Fruit fly (Drosophila melanogaster) whole organism, embryonic: Measurements from ENCODE around the gene BORCS6.
A peak's percentile ranks its signal among the peaks of the same experiment; 100 is the strongest.

Experiments used
- Adf1 ChIP-seq: fragments of 200-800 bp; sonication (Bioruptor generic); IDR thresholded peaks from 2 replicates; pipeline ENCODE4 v1.3.6; 2022; ENCODE audit warnings: missing biosample characterization, missing genetic modification characterization
- CG11093 ChIP-seq: fragments of 200-800 bp; sonication (Bioruptor generic); IDR thresholded peaks from 3 replicates; pipeline ENCODE4 v1.3.6; 2022; ENCODE audit warnings: missing biosample characterization, missing genetic modification characterization
- CG11560 ChIP-seq: fragments of 200-800 bp; sonication (Bioruptor generic); IDR thresholded peaks from 3 replicates; pipeline ENCODE4 v1.3.6; 2022; ENCODE audit warnings: missing biosample characterization, missing genetic modification characterization
- CG13123 ChIP-seq: fragments of 200-800 bp; sonication (Bioruptor generic); optimal IDR thresholded peaks from 2 replicates; lab custom pipeline; 2016; ENCODE audit warnings: missing biosample characterization, missing genetic modification characterization
- CG1603 ChIP-seq: fragments of 200-800 bp; sonication (Bioruptor generic); optimal IDR thresholded peaks from 2 replicates; lab custom pipeline; 2019; ENCODE audit warnings: missing biosample characterization, mild to moderate bottlenecking, missing genetic modification characterization, moderate library complexity
- CG17361 ChIP-seq: fragments of 200-800 bp; sonication (Bioruptor generic); IDR thresholded peaks from 3 replicates; pipeline ENCODE4 v1.3.6; 2022; ENCODE audit warnings: missing biosample characterization, missing genetic modification characterization
- CG31388 ChIP-seq: fragments of 200-800 bp; sonication (Bioruptor generic); optimal IDR thresholded peaks from 2 replicates; lab custom pipeline; 2016; ENCODE audit warnings: missing biosample characterization, missing genetic modification characterization
- CG3407 ChIP-seq: fragments of 200-800 bp; sonication (Bioruptor generic); optimal IDR thresholded peaks from 2 replicates; lab custom pipeline; 2018; ENCODE audit warnings: missing biosample characterization, mild to moderate bottlenecking, missing genetic modification characterization
- CG34422 ChIP-seq: fragments of 200-800 bp; sonication (Bioruptor generic); IDR thresholded peaks from 3 replicates; pipeline ENCODE4 v1.3.6; 2022; ENCODE audit warnings: missing biosample characterization, missing genetic modification characterization
- CG9437 ChIP-seq: fragments of 200-800 bp; sonication (Bioruptor generic); optimal IDR thresholded peaks from 2 replicates; lab custom pipeline; 2018; ENCODE audit warnings: missing biosample characterization, mild to moderate bottlenecking, missing genetic modification characterization
- CG9797 ChIP-seq: fragments of 200-800 bp; sonication (Bioruptor generic); optimal IDR thresholded peaks from 3 replicates; lab custom pipeline; 2018; ENCODE audit warnings: missing biosample characterization, mild to moderate bottlenecking, missing genetic modification characterization
- CG9932 ChIP-seq: fragments of 200-800 bp; sonication (Bioruptor generic); IDR thresholded peaks from 2 replicates; pipeline ENCODE4 v1.3.6; 2022; ENCODE audit warnings: missing biosample characterization, missing genetic modification characterization
- CoRest ChIP-seq: fragments of 200-800 bp; sonication (Bioruptor generic); optimal IDR thresholded peaks from 3 replicates; lab custom pipeline; 2018; ENCODE audit warnings: missing biosample characterization, mild to moderate bottlenecking, missing genetic modification characterization, moderate library complexity
- D ChIP-seq, 2 experiments: fragments of 200-800 bp in 1 of 2; fragments of >200 bp in 1 of 2; sonication (Bioruptor generic) in 1 of 2; optimal IDR thresholded peaks; 2 replicates in 1 of 2; 3 replicates in 1 of 2; lab custom pipeline; 2017; ENCODE audit warnings: mild to moderate bottlenecking in 1 of 2, missing biosample characterization in 1 of 2, missing genetic modification characterization in 1 of 2, missing genetic modification reagents in 1 of 2
- D19A ChIP-seq: fragments of 200-800 bp; optimal IDR thresholded peaks from 3 replicates; lab custom pipeline; 2019; ENCODE audit warnings: missing biosample characterization, mild to moderate bottlenecking, missing genetic modification characterization, moderate library complexity
- Dip2 ChIP-seq: fragments of 200-800 bp; sonication (Bioruptor generic); IDR thresholded peaks from 2 replicates; pipeline ENCODE4 v1.3.6; 2022; ENCODE audit warnings: missing biosample characterization, missing genetic modification characterization
- Dip3 ChIP-seq: fragments of 200-800 bp; sonication (Bioruptor generic); optimal IDR thresholded peaks from 3 replicates; lab custom pipeline; 2016; ENCODE audit warnings: missing biosample characterization, missing genetic modification characterization
- Dp ChIP-seq: fragments of 200-800 bp; sonication (Bioruptor generic); optimal IDR thresholded peaks from 2 replicates; lab custom pipeline; 2018; ENCODE audit warnings: missing biosample characterization, mild to moderate bottlenecking, missing genetic modification characterization, moderate library complexity
- E2f1 ChIP-seq: fragments of 200-800 bp; sonication (Bioruptor generic); IDR thresholded peaks from 2 replicates; pipeline ENCODE4 v1.3.6; 2022; ENCODE audit warnings: missing biosample characterization, missing genetic modification characterization
- Hr78 ChIP-seq, 2 experiments: fragments of 200-800 bp in 1 of 2; fragments of >200 bp in 1 of 2; sonication (Bioruptor generic) in 1 of 2; optimal IDR thresholded peaks; 2 replicates each; lab custom pipeline; 2017 to 2019; ENCODE audit warnings: missing biosample characterization in 2 of 2, missing genetic modification characterization in 2 of 2, mild to moderate bottlenecking in 1 of 2, moderate library complexity in 1 of 2
- Oaz ChIP-seq: fragments of 200-800 bp; sonication (Bioruptor generic); IDR thresholded peaks from 2 replicates; pipeline ENCODE4 v1.3.6; 2022; ENCODE audit warnings: missing biosample characterization, missing genetic modification characterization
- Rfx ChIP-seq: fragments of 200-800 bp; sonication (Bioruptor generic); IDR thresholded peaks from 2 replicates; pipeline ENCODE4 v1.3.6; 2022; ENCODE audit warnings: missing biosample characterization, missing genetic modification characterization
- Sry-δ ChIP-seq: fragments of 200-800 bp; sonication (Bioruptor generic); optimal IDR thresholded peaks from 2 replicates; lab custom pipeline; 2016; ENCODE audit warnings: missing biosample characterization, missing genetic modification characterization
- Ssrp ChIP-seq: fragments of 200-800 bp; sonication (Bioruptor generic); optimal IDR thresholded peaks from 2 replicates; lab custom pipeline; 2018; ENCODE audit warnings: missing biosample characterization, mild to moderate bottlenecking, missing genetic modification characterization, moderate library complexity
- az2 ChIP-seq: fragments of 200-800 bp; sonication (Bioruptor generic); optimal IDR thresholded peaks from 3 replicates; lab custom pipeline; 2016; ENCODE audit warnings: missing biosample characterization, missing genetic modification characterization
- caup ChIP-seq: fragments of 200-800 bp; sonication (Bioruptor generic); optimal IDR thresholded peaks from 3 replicates; lab custom pipeline; 2017; ENCODE audit warnings: missing biosample characterization, mild to moderate bottlenecking, missing genetic modification characterization, moderate library complexity; ENCODE audit not compliant: severe bottlenecking
- chinmo ChIP-seq: fragments of 200-800 bp; sonication (Bioruptor generic); IDR thresholded peaks from 4 replicates; pipeline ENCODE4 v1.3.6; 2022; ENCODE audit warnings: missing biosample characterization, missing genetic modification characterization; ENCODE audit not compliant: partially characterized antibody
- croc ChIP-seq: fragments of 200-800 bp; sonication (Bioruptor generic); conservative IDR thresholded peaks from 3 replicates; pipeline ENCODE4 v1.3.6; 2022; ENCODE audit warnings: missing biosample characterization, missing genetic modification characterization
- dm ChIP-seq: fragments of 200-800 bp; sonication (Bioruptor generic); optimal IDR thresholded peaks from 3 replicates; lab custom pipeline; 2016; ENCODE audit warnings: missing biosample characterization, missing genetic modification characterization
- dmrt11E ChIP-seq: fragments of 200-800 bp; sonication (Bioruptor generic); optimal IDR thresholded peaks from 3 replicates; lab custom pipeline; 2018; ENCODE audit warnings: missing biosample characterization, mild to moderate bottlenecking, missing genetic modification characterization, moderate library complexity
- dpn ChIP-seq, 2 experiments: fragments of 200-800 bp; sonication (Bioruptor generic); optimal IDR thresholded peaks; 3 replicates each; lab custom pipeline; 2016; ENCODE audit warnings: missing biosample characterization in 2 of 2, missing genetic modification characterization in 2 of 2
- fd64A ChIP-seq: fragments of 200-800 bp; sonication (Bioruptor generic); optimal IDR thresholded peaks from 3 replicates; lab custom pipeline; 2018; ENCODE audit warnings: missing biosample characterization, mild to moderate bottlenecking, missing genetic modification characterization
- ken ChIP-seq: fragments of 200-800 bp; sonication (Bioruptor generic); IDR thresholded peaks from 3 replicates; pipeline ENCODE4 v1.3.6; 2022; ENCODE audit warnings: missing biosample characterization, missing genetic modification characterization
- lmd ChIP-seq: fragments of 200-800 bp; sonication (Bioruptor generic); IDR thresholded peaks from 2 replicates; pipeline ENCODE4 v1.3.6; 2022; ENCODE audit warnings: missing biosample characterization, missing genetic modification characterization
- mld ChIP-seq: fragments of 200-800 bp; sonication (Bioruptor generic); IDR thresholded peaks from 3 replicates; pipeline ENCODE4 v1.3.6; 2022; ENCODE audit warnings: missing biosample characterization, missing genetic modification characterization; ENCODE audit not compliant: partially characterized antibody
- nerfin-2 ChIP-seq: fragments of 200-800 bp; sonication (Bioruptor generic); IDR thresholded peaks from 2 replicates; pipeline ENCODE4 v1.3.6; 2022; ENCODE audit warnings: missing biosample characterization, missing genetic modification characterization; ENCODE audit not compliant: partially characterized antibody
- pan ChIP-seq, 4 experiments: fragments of >200 bp in 3 of 4; fragments of 200-800 bp in 1 of 4; sonication (Bioruptor generic) in 1 of 4; optimal IDR thresholded peaks in 3 of 4; IDR thresholded peaks in 1 of 4; 2 replicates each; pipeline versions ENCODE4 v1.3.6 to Lab custom; 2017 to 2022; ENCODE audit warnings: missing biosample characterization in 2 of 4, missing genetic modification characterization in 2 of 4, mixed read lengths in 1 of 4
- pb ChIP-seq: fragments of 200-800 bp; sonication (Bioruptor generic); optimal IDR thresholded peaks from 3 replicates; lab custom pipeline; 2016; ENCODE audit warnings: missing biosample characterization, missing genetic modification characterization
- pum ChIP-seq: fragments of 200-800 bp; sonication (Bioruptor generic); optimal IDR thresholded peaks from 2 replicates; lab custom pipeline; 2016; ENCODE audit warnings: missing biosample characterization, missing genetic modification characterization
- sc ChIP-seq, 3 experiments: fragments of >200 bp in 2 of 3; fragments of 200-800 bp in 1 of 3; sonication (Bioruptor generic) in 1 of 3; optimal IDR thresholded peaks; 2 replicates in 2 of 3; 3 replicates in 1 of 3; lab custom pipeline; 2017; ENCODE audit warnings: mild to moderate bottlenecking in 1 of 3, missing biosample characterization in 1 of 3, missing genetic modification characterization in 1 of 3, missing genetic modification reagents in 1 of 3
- sens-2 ChIP-seq: fragments of 200-800 bp; sonication (Bioruptor generic); IDR thresholded peaks from 2 replicates; pipeline ENCODE4 v1.3.6; 2022; ENCODE audit warnings: missing biosample characterization, missing genetic modification characterization
- sim ChIP-seq: fragments of 200-800 bp; sonication (Bioruptor generic); IDR thresholded peaks from 2 replicates; pipeline ENCODE4 v1.3.6; 2022; ENCODE audit warnings: missing biosample characterization, missing genetic modification characterization
- sima ChIP-seq: fragments of 200-800 bp; sonication (Bioruptor generic); optimal IDR thresholded peaks from 2 replicates; lab custom pipeline; 2016; ENCODE audit warnings: missing biosample characterization, missing genetic modification characterization
- sna ChIP-seq: fragments of 200-800 bp; sonication (Bioruptor generic); IDR thresholded peaks from 2 replicates; pipeline ENCODE4 v1.3.6; 2022; ENCODE audit warnings: missing biosample characterization, missing genetic modification characterization; ENCODE audit not compliant: partially characterized antibody
- tll ChIP-seq, 2 experiments: fragments of 200-800 bp in 1 of 2; fragments of >200 bp in 1 of 2; sonication (Bioruptor generic) in 1 of 2; optimal IDR thresholded peaks; 2 replicates each; lab custom pipeline; 2017 to 2019; ENCODE audit warnings: missing biosample characterization in 2 of 2, missing genetic modification characterization in 2 of 2, mild to moderate bottlenecking in 1 of 2, moderate library complexity in 1 of 2
- zfh1 ChIP-seq: fragments of 200-800 bp; sonication (Bioruptor generic); IDR thresholded peaks from 3 replicates; pipeline ENCODE4 v1.3.6; 2022; ENCODE audit warnings: missing biosample characterization, missing genetic modification characterization

The BORCS6 gene

DNA sequence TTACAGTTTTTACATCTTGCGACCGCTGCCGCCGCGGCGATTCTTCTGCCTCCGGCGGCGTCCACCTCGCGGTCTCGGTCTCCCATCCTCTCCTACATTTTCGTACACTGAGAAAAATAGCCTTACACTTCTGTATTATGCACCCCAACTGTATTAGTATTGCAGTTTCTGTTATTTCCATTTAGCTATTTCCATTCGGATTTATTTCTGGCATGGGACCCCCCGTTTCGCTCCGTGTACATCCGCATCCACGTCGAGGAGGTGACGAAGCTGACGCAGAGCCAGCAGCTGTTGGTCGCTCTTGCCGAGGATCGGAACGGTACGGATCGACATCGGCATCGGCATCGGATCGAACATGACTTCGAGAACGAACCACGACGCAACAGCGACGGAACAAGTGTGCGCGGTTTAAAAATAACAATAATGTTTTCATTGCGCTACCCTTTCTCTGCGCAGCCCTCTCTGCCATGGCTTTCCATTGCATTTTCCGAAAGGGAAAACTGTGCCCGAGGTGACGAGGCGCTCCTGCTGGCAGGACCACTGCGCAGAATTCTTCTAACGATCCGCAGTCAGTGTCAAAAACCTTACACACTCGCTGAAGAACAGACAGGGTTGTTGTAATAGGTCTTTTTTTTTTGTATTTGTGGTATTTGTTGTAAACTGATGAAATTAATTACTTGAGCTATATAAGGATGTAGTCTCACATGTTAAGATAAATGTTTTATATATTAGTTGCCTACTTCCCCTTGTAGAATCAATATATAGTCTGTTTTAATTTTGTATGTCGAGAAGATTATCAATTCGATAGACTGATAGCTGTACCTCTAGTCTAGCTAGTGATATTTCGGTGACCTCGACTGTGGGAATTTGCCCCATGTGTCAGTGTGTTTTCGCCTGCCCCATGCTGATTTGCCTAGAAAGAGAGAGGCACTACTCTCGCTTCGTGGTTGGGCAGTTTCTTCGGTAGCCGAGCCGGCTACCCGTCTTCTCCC, 48.9 kb downstream of the BORCS6 start (continued):
- TF ChIP-seq Ssrp (tag; lab: Kevin White, UChicago) (peak; percentile 84), sens-2 (GFP tag; lab: Robert Waterston, UW) (peak; percentile 87), pum (GFP tag; lab: Kevin White, UChicago) (peak; percentile 91), D19A (tag; lab: Kevin White, UChicago) (peak; percentile 77), Dip3 (peak; percentile 89), pan (optimal IDR thresholded peaks at IDR 0.05; lab: Kevin White, UChicago) (no peak), pan (GFP tag; optimal IDR thresholded peaks at IDR 0.05 in 1 of 2, IDR thresholded peaks at IDR 0.05 in 1 of 2) (peak in 1 of 2 experiments; percentile 91), E2f1 (GFP tag; lab: Robert Waterston, UW) (peak; percentile 89), CG11093 (GFP tag; lab: Robert Waterston, UW) (peak; percentile 77), sima (GFP tag; lab: Kevin White, UChicago) (peak; percentile 74), Sry-δ (GFP tag; lab: Kevin White, UChicago) (peak; percentile 55), lmd (GFP tag; lab: Robert Waterston, UW) (peak; percentile 93), Rfx (GFP tag; lab: Robert Waterston, UW) (peak; percentile 96), sna (GFP tag; lab: Robert Waterston, UW) (no peak), fd64A (GFP tag; lab: Kevin White, UChicago) (peak; percentile 77), CG17361 (GFP tag; lab: Robert Waterston, UW) (peak; percentile 77), CG34422 (GFP tag; lab: Robert Waterston, UW) (peak; percentile 91), Oaz (GFP tag; lab: Robert Waterston, UW) (peak; percentile 75), D (optimal IDR thresholded peaks at IDR 0.05; lab: Kevin White, UChicago) (no peak), D (GFP tag; optimal IDR thresholded peaks at IDR 0.05; lab: Kevin White, UChicago) (peak; percentile 86), chinmo (GFP tag; lab: Robert Waterston, UW) (no peak), CoRest (peak; percentile 87), CG3407 (GFP tag; lab: Kevin White, UChicago) (peak; percentile 77), dpn (GFP tag; optimal IDR thresholded peaks at IDR 0.05; lab: Kevin White, UChicago) (peak; percentile 90 to 91), Dp (GFP tag; lab: Kevin White, UChicago) (no peak), sim (GFP tag; lab: Robert Waterston, UW) (peak; percentile 83), tll (GFP tag; optimal IDR thresholded peaks at IDR 0.05; lab: Kevin White, UChicago) (no peak), CG9797 (GFP tag; lab: Kevin White, UChicago) (peak; percentile 32), CG9932 (peak; percentile 95), ken (GFP tag; lab: Robert Waterston, UW) (peak; percentile 93), mld (GFP tag; lab: Robert Waterston, UW) (no peak), CG9437 (peak; percentile 53), pb (GFP tag; lab: Kevin White, UChicago) (peak; percentile 89), Adf1 (GFP tag; lab: Robert Waterston, UW) (peak; percentile 79), croc (GFP tag; lab: Robert Waterston, UW) (peak; percentile 85), Hr78 (GFP tag; optimal IDR thresholded peaks at IDR 0.05; lab: Kevin White, UChicago) (peak in 1 of 2 experiments; percentile 51), caup (peak; percentile 86), zfh1 (GFP tag; lab: Robert Waterston, UW) (peak; percentile 96), CG1603 (peak; percentile 95), sc (optimal IDR thresholded peaks at IDR 0.05; lab: Kevin White, UChicago) (no peak), sc (GFP tag; optimal IDR thresholded peaks at IDR 0.05; lab: Kevin White, UChicago) (peak; percentile 62), nerfin-2 (no peak), CG13123 (GFP tag; lab: Kevin White, UChicago) (peak; percentile 79), dmrt11E (tag; lab: Kevin White, UChicago) (peak; percentile 91), Dip2 (GFP tag; lab: Robert Waterston, UW) (no peak), CG31388 (GFP tag; lab: Kevin White, UChicago) (peak; percentile 8), dm (GFP tag; lab: Kevin White, UChicago) (peak; percentile 84), az2 (GFP tag; lab: Kevin White, UChicago) (peak; percentile 89), CG11560 (tag; lab: Robert Waterston, UW) (peak; percentile 66; the same call in 2 of the 3 replicates)
